Worm (Caenorhabditis elegans): ENCODE data around the gene H35N09.2.

Gene H35N09.2

ce11 chrX:8566521-8567032, 38.3 kb downstream of the H35N09.2 start:
- TF ChIP-seq pha-4 (tag; optimal IDR thresholded peaks at IDR 0.05) (no peak), zim-3 (tag; optimal IDR thresholded peaks at IDR 0.05) (no peak), mcd-1 (GFP tag; IDR thresholded peaks at IDR 0.05) (no peak), Y53F4B.3 (GFP tag; IDR thresholded peaks at IDR 0.05) (no peak), K11D2.4 (GFP tag; IDR thresholded peaks at IDR 0.05) (no peak), zfh-2 (GFP tag; conservative IDR thresholded peaks at IDR 0.05) (no peak)

- TF ChIP-seq nhr-90 (tag; optimal IDR thresholded peaks at IDR 0.05) = no peak
- TF ChIP-seq ceh-27 (GFP tag; optimal IDR thresholded peaks at IDR 0.05) = no peak
- TF ChIP-seq nfyb-1 (GFP tag; IDR thresholded peaks at IDR 0.05) = 0 out of 2 replicates have a peak, but pooled peaks have one; percentile 42
These were observed 38.9 kb downstream of the H35N09.2 start for ce11 chrX:8565810-8566416.

DNA sequence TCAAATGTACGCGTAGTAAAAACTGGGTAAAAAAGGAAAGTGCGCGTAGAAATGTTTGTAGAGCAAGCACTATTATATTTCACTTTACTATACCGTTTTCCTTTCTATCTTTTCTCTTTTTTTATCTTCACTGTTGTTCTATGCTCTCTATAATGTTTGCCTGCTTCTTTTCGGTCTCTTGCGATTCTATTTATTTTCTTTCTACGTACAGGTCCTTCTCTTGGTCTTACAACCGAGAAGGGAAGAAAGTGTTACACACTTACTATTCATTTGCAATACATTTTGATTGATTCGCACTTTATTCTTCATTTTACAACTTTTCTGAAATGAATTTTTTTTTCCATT, 40.4 kb downstream of the H35N09.2 start:
- TF ChIP-seq F57A8.1 (GFP tag; optimal IDR thresholded peaks at IDR 0.05) (no peak), nhr-90 (tag; optimal IDR thresholded peaks at IDR 0.05) (no peak), dpff-1 (tag; optimal IDR thresholded peaks at IDR 0.05) (no peak), cebp-2 (GFP tag; IDR thresholded peaks at IDR 0.05) (no peak), T07F8.4 (tag; optimal IDR thresholded peaks at IDR 0.05) (no peak), ztf-22 (GFP tag; optimal IDR thresholded peaks at IDR 0.05) (no peak)

DNA sequence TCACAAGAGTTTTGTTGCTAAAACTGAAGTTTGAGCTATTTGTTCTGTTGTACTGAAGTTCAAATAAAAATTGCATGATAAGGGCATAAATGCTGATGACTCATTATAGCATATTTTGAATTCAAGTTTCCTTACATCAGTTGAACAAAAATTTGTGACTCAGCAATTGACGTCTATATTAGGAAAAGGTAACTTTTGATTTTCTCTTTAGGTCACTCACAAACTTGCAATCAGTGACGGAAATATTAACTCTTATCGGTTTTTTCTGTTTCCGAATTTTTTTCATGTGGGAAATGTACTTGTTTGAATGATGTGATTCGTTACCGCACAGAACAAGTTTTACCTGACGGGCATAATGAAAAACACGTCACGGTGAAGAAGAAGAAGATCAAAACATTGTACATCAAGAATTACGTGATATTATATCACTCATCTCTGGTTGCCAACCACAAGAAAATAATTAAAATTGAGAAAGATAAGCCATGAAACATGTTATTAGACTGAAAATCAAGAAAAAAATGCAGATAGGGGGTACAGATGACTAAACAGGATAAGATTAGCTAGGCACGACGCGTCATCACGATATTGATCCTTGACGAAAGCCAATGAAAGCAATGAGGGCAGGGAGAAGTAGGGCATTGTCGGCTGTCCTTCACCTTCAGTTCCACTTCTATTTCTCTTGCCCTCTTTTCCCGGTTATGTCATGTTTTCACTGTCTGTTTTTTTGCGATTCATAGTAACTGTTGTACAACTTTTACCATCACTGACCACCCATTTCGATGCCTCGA, 41.0 kb downstream of the H35N09.2 start:
- TF ChIP-seq somi-1 (GFP tag; optimal IDR thresholded peaks at IDR 0.05) (no peak), C17E4.6 (GFP tag; IDR thresholded peaks at IDR 0.05) (no peak), sptf-2 (GFP tag; optimal IDR thresholded peaks at IDR 0.05) (no peak), nhr-80 (tag; optimal IDR thresholded peaks at IDR 0.05) (peak; percentile 60)

DNA sequence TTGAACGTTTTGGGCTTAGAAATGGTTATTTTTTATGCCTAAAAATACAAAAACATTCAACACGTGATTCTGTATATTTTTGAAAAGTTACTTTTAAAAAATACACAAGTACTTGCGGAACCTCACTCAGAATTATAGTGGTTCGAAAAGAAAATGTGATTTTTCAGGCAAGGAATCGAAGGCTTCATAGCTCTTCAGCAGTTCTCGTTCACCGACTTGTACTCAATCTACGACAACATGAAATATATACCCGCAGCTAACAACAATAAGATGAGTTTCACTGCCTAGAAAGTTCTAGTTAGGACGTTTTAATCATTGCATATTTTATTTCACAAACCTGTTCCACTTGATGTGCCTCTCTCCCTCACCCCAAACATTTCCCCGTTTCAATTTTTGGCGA, 42.3 kb downstream of the H35N09.2 start:
- TF ChIP-seq mcd-1 (GFP tag; IDR thresholded peaks at IDR 0.05) (no peak), akir-1 (GFP tag; optimal IDR thresholded peaks at IDR 0.05) (no peak), ceh-58 (GFP tag; IDR thresholded peaks at IDR 0.05) (no peak), F10E7.11 (tag; optimal IDR thresholded peaks at IDR 0.05) (no peak), hmg-1.2 (GFP tag; IDR thresholded peaks at IDR 0.05) (no peak), snpc-1.1 (tag; optimal IDR thresholded peaks at IDR 0.05; ENCODE audit: insufficient read depth) (no peak), bed-2 (GFP tag; IDR thresholded peaks at IDR 0.05) (no peak), nhr-80 (tag; optimal IDR thresholded peaks at IDR 0.05) (no peak), tbx-9 (tag; optimal IDR thresholded peaks at IDR 0.05; ENCODE audit: borderline replicate concordance) (no peak), snpc-1.3 (tag; optimal IDR thresholded peaks at IDR 0.05; ENCODE audit: insufficient read depth) (no peak), ztf-28 (GFP tag; IDR thresholded peaks at IDR 0.05) (no peak), lsl-1 (GFP tag; optimal IDR thresholded peaks at IDR 0.05) (no peak), ceh-27 (GFP tag; optimal IDR thresholded peaks at IDR 0.05) (no peak), C17E4.6 (GFP tag; IDR thresholded peaks at IDR 0.05) (no peak), aptf-3 (GFP tag; IDR thresholded peaks at IDR 0.05) (no peak), ztf-3 (GFP tag; optimal IDR thresholded peaks at IDR 0.05) (no peak), unc-130 (GFP tag; optimal IDR thresholded peaks at IDR 0.05) (no peak), fkh-3 (tag; optimal IDR thresholded peaks at IDR 0.05) (no peak), rpc-1 (optimal IDR thresholded peaks at IDR 0.05) (no peak), rpc-1 (tag; optimal IDR thresholded peaks at IDR 0.05) (no peak)

All from whole organism, young adult.